Fruit fly (Drosophila melanogaster) whole organism, embryonic: ENCODE results near the gene Pif1B.

Experiments
- Bgb ChIP-seq: fragments of 200-800 bp; sonication (Bioruptor generic); IDR thresholded peaks from 2 replicates; pipeline ENCODE4 v1.3.6; 2022; ENCODE audit warnings: missing biosample characterization, missing genetic modification characterization; ENCODE audit not compliant: partially characterized antibody
- CG10274 ChIP-seq: fragments of 200-800 bp; sonication (Bioruptor generic); optimal IDR thresholded peaks from 3 replicates; lab custom pipeline; 2017; ENCODE audit warnings: missing biosample characterization, mild to moderate bottlenecking, missing genetic modification characterization
- CG11456 ChIP-seq: fragments of 200-800 bp; sonication (Bioruptor generic); IDR thresholded peaks from 3 replicates; pipeline ENCODE4 v1.3.6; 2022; ENCODE audit warnings: missing biosample characterization, missing genetic modification characterization
- CG11504 ChIP-seq: fragments of 200-800 bp; sonication (Bioruptor generic); optimal IDR thresholded peaks from 3 replicates; lab custom pipeline; 2019; ENCODE audit warnings: missing biosample characterization, mild to moderate bottlenecking, missing genetic modification characterization, moderate library complexity
- CG12219 ChIP-seq: fragments of 200-800 bp; sonication (Bioruptor generic); optimal IDR thresholded peaks from 3 replicates; lab custom pipeline; 2018; ENCODE audit warnings: missing biosample characterization, mild to moderate bottlenecking, missing genetic modification characterization
- CG13123 ChIP-seq: fragments of 200-800 bp; sonication (Bioruptor generic); optimal IDR thresholded peaks from 2 replicates; lab custom pipeline; 2016; ENCODE audit warnings: missing biosample characterization, missing genetic modification characterization
- CG13624 ChIP-seq: fragments of 200-800 bp; sonication (Bioruptor generic); optimal IDR thresholded peaks from 2 replicates; lab custom pipeline; 2016; ENCODE audit warnings: missing biosample characterization, missing genetic modification characterization
- CG15011 ChIP-seq: fragments of 200-800 bp; sonication (Bioruptor generic); optimal IDR thresholded peaks from 3 replicates; lab custom pipeline; 2018; ENCODE audit warnings: missing biosample characterization, mild to moderate bottlenecking, missing genetic modification characterization
- CG1529 ChIP-seq: fragments of 200-800 bp; sonication (Bioruptor generic); optimal IDR thresholded peaks from 3 replicates; lab custom pipeline; 2018; ENCODE audit warnings: missing biosample characterization, missing genetic modification characterization
- CG15514 ChIP-seq: fragments of 200-800 bp; sonication (Bioruptor generic); optimal IDR thresholded peaks from 3 replicates; lab custom pipeline; 2017; ENCODE audit warnings: missing biosample characterization, missing genetic modification characterization, mild to moderate bottlenecking, moderate library complexity, missing genetic modification reagents
- CG16815 ChIP-seq: fragments of 200-800 bp; sonication (Bioruptor generic); optimal IDR thresholded peaks from 3 replicates; lab custom pipeline; 2017; ENCODE audit warnings: missing biosample characterization, mild to moderate bottlenecking, missing genetic modification characterization
- CG2129 ChIP-seq: fragments of 200-800 bp; sonication (Bioruptor generic); IDR thresholded peaks from 2 replicates; pipeline ENCODE4 v1.3.6; 2022; ENCODE audit warnings: missing biosample characterization, missing genetic modification characterization; ENCODE audit not compliant: partially characterized antibody
- CG31441 ChIP-seq: fragments of 200-800 bp; sonication (Bioruptor generic); IDR thresholded peaks from 2 replicates; pipeline ENCODE4 v1.3.6; 2022; ENCODE audit warnings: missing biosample characterization, missing genetic modification characterization
- CG32772 ChIP-seq: fragments of 200-800 bp; sonication (Bioruptor generic); IDR thresholded peaks from 2 replicates; pipeline ENCODE4 v1.3.6; 2022; ENCODE audit warnings: missing biosample characterization, missing genetic modification characterization
- CG33213 ChIP-seq: fragments of 200-800 bp; sonication (Bioruptor generic); optimal IDR thresholded peaks from 3 replicates; lab custom pipeline; 2016; ENCODE audit warnings: missing biosample characterization, missing genetic modification characterization
- CG34376 ChIP-seq: fragments of 200-800 bp; sonication (Bioruptor generic); optimal IDR thresholded peaks from 2 replicates; lab custom pipeline; 2018; ENCODE audit warnings: missing biosample characterization, mild to moderate bottlenecking, missing genetic modification characterization
- CG3838 ChIP-seq: fragments of 200-800 bp; sonication (Bioruptor generic); optimal IDR thresholded peaks from 3 replicates; lab custom pipeline; 2016; ENCODE audit warnings: missing biosample characterization, missing genetic modification characterization
- CG5953 ChIP-seq: fragments of 200-800 bp; sonication (Bioruptor generic); IDR thresholded peaks from 2 replicates; pipeline ENCODE4 v1.3.6; 2022; ENCODE audit warnings: missing biosample characterization, missing genetic modification characterization
- CG6683 ChIP-seq: fragments of 200-800 bp; sonication (Bioruptor generic); optimal IDR thresholded peaks from 2 replicates; lab custom pipeline; 2017; ENCODE audit warnings: missing biosample characterization, mild to moderate bottlenecking, missing genetic modification characterization, missing genetic modification reagents
- CG7372 ChIP-seq: fragments of 200-800 bp; sonication (Bioruptor generic); IDR thresholded peaks from 2 replicates; pipeline ENCODE4 v1.3.6; 2022; ENCODE audit warnings: missing biosample characterization, missing genetic modification characterization
- CG9215 ChIP-seq: fragments of 200-800 bp; sonication (Bioruptor generic); IDR thresholded peaks from 2 replicates; pipeline ENCODE4 v1.3.6; 2022; ENCODE audit warnings: missing biosample characterization, missing genetic modification characterization
- ERR ChIP-seq: fragments of 200-800 bp; sonication (Bioruptor generic); optimal IDR thresholded peaks from 2 replicates; lab custom pipeline; 2016; ENCODE audit warnings: missing biosample characterization, missing genetic modification characterization
- Eip74EF ChIP-seq, 2 experiments: fragments of 200-800 bp in 1 of 2; fragments of >200 bp in 1 of 2; sonication (Bioruptor generic) in 1 of 2; optimal IDR thresholded peaks; 2 replicates each; lab custom pipeline; 2017 to 2019; ENCODE audit warnings: missing biosample characterization in 2 of 2, missing genetic modification characterization in 2 of 2, mild to moderate bottlenecking in 1 of 2, moderate library complexity in 1 of 2
- HLH54F ChIP-seq: fragments of 200-800 bp; sonication (Bioruptor generic); optimal IDR thresholded peaks from 3 replicates; lab custom pipeline; 2016; ENCODE audit warnings: missing biosample characterization, missing genetic modification characterization
- Mad ChIP-seq: fragments of 200-800 bp; sonication (Bioruptor generic); optimal IDR thresholded peaks from 2 replicates; lab custom pipeline; 2016; ENCODE audit warnings: missing biosample characterization, missing genetic modification characterization
- NK7.1 ChIP-seq: fragments of 200-800 bp; sonication (Bioruptor generic); optimal IDR thresholded peaks from 3 replicates; lab custom pipeline; 2016; ENCODE audit warnings: missing biosample characterization, missing genetic modification characterization
- NfI ChIP-seq: fragments of 200-800 bp; sonication (Bioruptor generic); optimal IDR thresholded peaks from 3 replicates; lab custom pipeline; 2018; ENCODE audit warnings: missing biosample characterization, mild to moderate bottlenecking, missing genetic modification characterization, moderate library complexity
- Optix ChIP-seq: fragments of 200-800 bp; sonication (Bioruptor generic); IDR thresholded peaks from 3 replicates; pipeline ENCODE4 v1.3.6; 2022; ENCODE audit warnings: missing biosample characterization, missing genetic modification characterization
- Sry-β ChIP-seq: fragments of 200-800 bp; sonication (Bioruptor generic); optimal IDR thresholded peaks from 2 replicates; lab custom pipeline; 2018; ENCODE audit warnings: missing biosample characterization, mild to moderate bottlenecking, missing genetic modification characterization, moderate library complexity
- Sry-δ ChIP-seq: fragments of 200-800 bp; sonication (Bioruptor generic); optimal IDR thresholded peaks from 2 replicates; lab custom pipeline; 2016; ENCODE audit warnings: missing biosample characterization, missing genetic modification characterization
- Taf1 ChIP-seq: fragments of 200-800 bp; sonication (Bioruptor generic); IDR thresholded peaks from 2 replicates; pipeline ENCODE4 v1.3.6; 2022; ENCODE audit warnings: missing biosample characterization, missing genetic modification characterization
- ara ChIP-seq: fragments of 200-800 bp; sonication (Bioruptor generic); IDR thresholded peaks from 2 replicates; pipeline ENCODE4 v1.3.6; 2022; ENCODE audit warnings: missing biosample characterization, missing genetic modification characterization
- br ChIP-seq: fragments of >200 bp; optimal IDR thresholded peaks from 2 replicates; lab custom pipeline; 2017
- chif ChIP-seq, 2 experiments: fragments of 200-800 bp; sonication (Bioruptor generic); optimal IDR thresholded peaks; 3 replicates each; lab custom pipeline; 2016; ENCODE audit warnings: missing biosample characterization in 2 of 2, missing genetic modification characterization in 2 of 2
- dimm ChIP-seq: fragments of 200-800 bp; sonication (Bioruptor generic); IDR thresholded peaks from 2 replicates; pipeline ENCODE4 v1.3.6; 2022; ENCODE audit warnings: missing biosample characterization, missing genetic modification characterization
- gce ChIP-seq: fragments of 200-800 bp; sonication (Bioruptor generic); IDR thresholded peaks from 3 replicates; pipeline ENCODE4 v1.3.6; 2022; ENCODE audit warnings: missing biosample characterization, missing genetic modification characterization
- grn ChIP-seq: fragments of 200-800 bp; sonication (Bioruptor generic); optimal IDR thresholded peaks from 3 replicates; lab custom pipeline; 2017; ENCODE audit warnings: missing biosample characterization, missing genetic modification characterization
- h ChIP-seq: fragments of >200 bp; optimal IDR thresholded peaks from 2 replicates; lab custom pipeline; 2017
- kah ChIP-seq: fragments of 200-800 bp; sonication (Bioruptor generic); optimal IDR thresholded peaks from 2 replicates; lab custom pipeline; 2018; ENCODE audit warnings: missing biosample characterization, mild to moderate bottlenecking, missing genetic modification characterization
- kay ChIP-seq: fragments of 200-800 bp; sonication (Bioruptor generic); optimal IDR thresholded peaks from 2 replicates; lab custom pipeline; 2016; ENCODE audit warnings: missing biosample characterization, missing genetic modification characterization
- knrl ChIP-seq: fragments of 200-800 bp; sonication (Bioruptor generic); IDR thresholded peaks from 3 replicates; pipeline ENCODE4 v1.3.6; 2022; ENCODE audit warnings: missing biosample characterization, missing genetic modification characterization; ENCODE audit not compliant: partially characterized antibody
- lab ChIP-seq: fragments of 200-800 bp; sonication (Bioruptor generic); optimal IDR thresholded peaks from 3 replicates; lab custom pipeline; 2017; ENCODE audit warnings: missing biosample characterization, missing genetic modification characterization, mild to moderate bottlenecking, moderate library complexity, missing genetic modification reagents
- onecut ChIP-seq: fragments of 200-800 bp; sonication (Bioruptor generic); IDR thresholded peaks from 2 replicates; pipeline ENCODE4 v1.3.6; 2022; ENCODE audit warnings: missing biosample characterization, missing genetic modification characterization
- p53 ChIP-seq: fragments of 200-800 bp; sonication (Bioruptor generic); optimal IDR thresholded peaks from 2 replicates; lab custom pipeline; 2016; ENCODE audit warnings: missing biosample characterization, missing genetic modification characterization
- schlank ChIP-seq: fragments of 200-800 bp; sonication (Bioruptor generic); optimal IDR thresholded peaks from 2 replicates; lab custom pipeline; 2018; ENCODE audit warnings: missing biosample characterization, mild to moderate bottlenecking, missing genetic modification characterization
- slbo ChIP-seq: fragments of 200-800 bp; sonication (Bioruptor generic); IDR thresholded peaks from 2 replicates; pipeline ENCODE4 v1.3.6; 2022; ENCODE audit warnings: missing biosample characterization, missing genetic modification characterization
- tin ChIP-seq: fragments of 200-800 bp; sonication (Bioruptor generic); optimal IDR thresholded peaks from 3 replicates; lab custom pipeline; 2016; ENCODE audit warnings: missing biosample characterization, missing genetic modification characterization
- tll ChIP-seq, 2 experiments: fragments of 200-800 bp in 1 of 2; fragments of >200 bp in 1 of 2; sonication (Bioruptor generic) in 1 of 2; optimal IDR thresholded peaks; 2 replicates each; lab custom pipeline; 2017 to 2019; ENCODE audit warnings: missing biosample characterization in 2 of 2, missing genetic modification characterization in 2 of 2, mild to moderate bottlenecking in 1 of 2, moderate library complexity in 1 of 2
- tna ChIP-seq: fragments of 200-800 bp; sonication (Bioruptor generic); IDR thresholded peaks from 2 replicates; pipeline ENCODE4 v1.3.6; 2022; ENCODE audit warnings: missing biosample characterization, missing genetic modification characterization; ENCODE audit not compliant: partially characterized antibody
- ttk ChIP-seq: fragments of 200-800 bp; sonication (Bioruptor generic); IDR thresholded peaks from 2 replicates; pipeline ENCODE4 v2.1.2; 2022; ENCODE audit warnings: missing biosample characterization, missing genetic modification characterization
- twi ChIP-seq: fragments of 200-800 bp; optimal IDR thresholded peaks from 2 replicates; lab custom pipeline; 2019; ENCODE audit warnings: missing biosample characterization, mild to moderate bottlenecking, missing genetic modification characterization, moderate library complexity

Pif1B gene

dm6 chr3R:8820428-8820912, 19.5 kb upstream of the Pif1B start, which contains the start of gene aqz (continued):
- TF ChIP-seq kay (GFP tag; lab: Kevin White, UChicago) (peak; percentile 99), twi (tag; lab: Kevin White, UChicago) (peak; percentile 46), CG11504 (tag; lab: Kevin White, UChicago) (peak; percentile 80), chif (GFP tag; optimal IDR thresholded peaks at IDR 0.05; lab: Kevin White, UChicago) (peak; percentile 46 to 69), ttk (GFP tag; lab: Robert Waterston, UW) (peak; percentile 57; the same call in 1 of the 2 replicates), gce (no peak; the same call in 2 of the 3 replicates), HLH54F (GFP tag; lab: Kevin White, UChicago) (peak; percentile 72), tll (GFP tag; optimal IDR thresholded peaks at IDR 0.05; lab: Kevin White, UChicago) (peak in 1 of 2 experiments; percentile 6), CG16815 (GFP tag; lab: Kevin White, UChicago) (no peak), CG5953 (GFP tag; lab: Robert Waterston, UW) (no peak), NK7.1 (GFP tag; lab: Kevin White, UChicago) (peak; percentile 21), CG3838 (no peak), knrl (GFP tag; lab: Robert Waterston, UW) (peak; percentile 63), CG15514 (GFP tag; lab: Kevin White, UChicago) (peak; percentile 93), CG13123 (GFP tag; lab: Kevin White, UChicago) (no peak), br (lab: Kevin White, UChicago) (no peak), CG6683 (GFP tag; lab: Kevin White, UChicago) (no peak), Eip74EF (GFP tag; optimal IDR thresholded peaks at IDR 0.05; lab: Kevin White, UChicago) (peak in 1 of 2 experiments; percentile 87), schlank (tag; lab: Kevin White, UChicago) (peak; percentile 37), CG34376 (GFP tag; lab: Kevin White, UChicago) (peak; percentile 91), CG11456 (GFP tag; lab: Robert Waterston, UW) (peak; percentile 84), Sry-β (GFP tag; lab: Kevin White, UChicago) (peak; percentile 19), CG2129 (GFP tag; lab: Robert Waterston, UW) (no peak), tin (GFP tag; lab: Kevin White, UChicago) (peak; percentile 54), Sry-δ (GFP tag; lab: Kevin White, UChicago) (peak; percentile 77), NfI (GFP tag; lab: Kevin White, UChicago) (peak; percentile 64), CG32772 (GFP tag; lab: Robert Waterston, UW) (no peak), CG33213 (GFP tag; lab: Kevin White, UChicago) (peak; percentile 92), Taf1 (GFP tag; lab: Robert Waterston, UW) (no peak), grn (peak; percentile 89), onecut (peak; percentile 98), CG1529 (GFP tag; lab: Kevin White, UChicago) (peak; percentile 50), Bgb (GFP tag; lab: Robert Waterston, UW) (peak; percentile 81), h (lab: Kevin White, UChicago) (no peak), ERR (GFP tag; lab: Kevin White, UChicago) (peak; percentile 73), lab (GFP tag; lab: Kevin White, UChicago) (peak; percentile 80), CG10274 (GFP tag; lab: Kevin White, UChicago) (no peak), CG9215 (peak; percentile 100), dimm (no peak), Mad (GFP tag; lab: Kevin White, UChicago) (peak; percentile 68), p53 (GFP tag; lab: Kevin White, UChicago) (peak; percentile 41), ara (GFP tag; lab: Robert Waterston, UW) (peak; percentile 70), slbo (GFP tag; lab: Robert Waterston, UW) (peak; percentile 74), Optix (no peak), CG31441 (GFP tag; lab: Robert Waterston, UW) (peak; percentile 39), CG7372 (GFP tag; lab: Robert Waterston, UW) (peak; percentile 57), tna (GFP tag; lab: Robert Waterston, UW) (peak; percentile 36; the same call in 1 of the 2 replicates), CG15011 (GFP tag; lab: Kevin White, UChicago) (peak; percentile 31), kah (GFP tag; lab: Kevin White, UChicago) (peak; percentile 68), CG12219 (peak; percentile 14), CG13624 (GFP tag; lab: Kevin White, UChicago) (peak; percentile 88)
